Worm (Caenorhabditis elegans) whole organism, L1 larva: ENCODE measurements around the gene C04H4.1.

Source experiments
- aly-2 ChIP-seq: fragments of 150-350 bp; optimal IDR thresholded peaks from 2 replicates; lab custom pipeline; 2014; ENCODE audit warnings: missing biosample characterization, missing genetic modification characterization
- ama-1 ChIP-seq: fragments of 150-350 bp; optimal IDR thresholded peaks from 2 replicates; lab custom pipeline; 2014
- ceh-82 ChIP-seq, 3 experiments: fragments of 150-350 bp in 1 of 3; sonication (generic microtip) in 2 of 3; optimal IDR thresholded peaks; 2 replicates each; lab custom pipeline; 2014 to 2017; ENCODE audit warnings: missing biosample characterization in 3 of 3, missing genetic modification characterization in 3 of 3
- elt-2 ChIP-seq: sonication (generic microtip); optimal IDR thresholded peaks from 2 replicates; lab custom pipeline; 2016; ENCODE audit warnings: missing genetic modification characterization, mild to moderate bottlenecking, inconsistent platforms, missing compliant biosample characterization, missing genetic modification reagents
- ets-5 ChIP-seq: fragments of 200-800 bp; sonication (Bioruptor generic); IDR thresholded peaks from 2 replicates; pipeline ENCODE4 v1.3.6; 2022; ENCODE audit warnings: missing genetic modification characterization, missing compliant biosample characterization
- hpl-2 ChIP-seq: fragments of 150-350 bp; optimal IDR thresholded peaks from 2 replicates; lab custom pipeline; 2014; ENCODE audit warnings: missing biosample characterization, missing genetic modification reagents, missing genetic modification characterization
- jun-1 ChIP-seq: fragments of 150-350 bp; optimal IDR thresholded peaks from 2 replicates; lab custom pipeline; 2014; ENCODE audit warnings: missing biosample characterization, missing genetic modification reagents, missing genetic modification characterization
- lin-15B ChIP-seq: fragments of 150-350 bp; sonication (generic microtip); optimal IDR thresholded peaks from 3 replicates; lab custom pipeline; 2014; ENCODE audit warnings: missing biosample characterization, missing genetic modification characterization
- mdl-1 ChIP-seq, 2 experiments: fragments of 150-350 bp; optimal IDR thresholded peaks; 2 replicates each; lab custom pipeline; 2014 to 2017; ENCODE audit warnings: missing biosample characterization in 2 of 2, missing genetic modification characterization in 2 of 2, inconsistent platforms in 1 of 2
- rnt-1 ChIP-seq: sonication (generic microtip); optimal IDR thresholded peaks from 2 replicates; lab custom pipeline; 2016; ENCODE audit warnings: mild to moderate bottlenecking, missing genetic modification characterization, moderate library complexity, missing compliant biosample characterization
- swsn-7 ChIP-seq: sonication (generic microtip); optimal IDR thresholded peaks from 2 replicates; lab custom pipeline; 2016; ENCODE audit warnings: missing genetic modification characterization, missing compliant biosample characterization
- unc-130 ChIP-seq: fragments of 150-350 bp; optimal IDR thresholded peaks from 2 replicates; lab custom pipeline; 2017; ENCODE audit warnings: missing biosample characterization, missing genetic modification characterization, inconsistent platforms
- unc-30 ChIP-seq: sonication (generic microtip); optimal IDR thresholded peaks from 2 replicates; lab custom pipeline; 2017; ENCODE audit warnings: missing biosample characterization, missing genetic modification characterization

DNA sequence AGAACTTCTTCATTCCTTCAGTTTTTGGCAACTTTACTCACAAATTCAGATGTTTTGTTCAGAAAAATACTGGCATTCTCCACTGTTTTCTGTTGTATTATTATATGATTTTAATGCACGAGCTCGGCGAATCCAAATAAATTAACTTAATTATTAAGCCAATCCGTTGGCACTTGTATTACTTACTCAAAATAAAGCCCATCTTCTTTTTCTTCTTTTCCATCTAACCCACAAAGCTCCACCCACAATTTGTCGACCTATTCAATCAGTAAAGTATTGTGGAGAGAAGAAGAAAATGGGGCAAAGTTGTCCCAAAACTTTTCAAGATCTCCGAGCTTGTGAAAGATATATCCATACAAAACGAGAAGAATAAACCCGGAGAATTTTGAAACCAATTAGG, 32.6 kb downstream of the C04H4.1 start:
- TF ChIP-seq hpl-2 (GFP tag; lab: Kevin White, UChicago) (no peak), aly-2 (tag; lab: Kevin White, UChicago) (no peak), rnt-1 (tag; lab: Kevin White, UChicago) (no peak), swsn-7 (no peak), jun-1 (tag; lab: Kevin White, UChicago) (no peak), lin-15B (tag; lab: Kevin White, UChicago) (no peak), ets-5 (GFP tag; lab: Robert Waterston, UW) (no peak), mdl-1 (tag; optimal IDR thresholded peaks at IDR 0.05; lab: Kevin White, UChicago) (no peak), unc-130 (no peak), elt-2 (no peak), unc-30 (no peak), ama-1 (lab: Kevin White, UChicago) (no peak), ceh-82 (tag; optimal IDR thresholded peaks at IDR 0.05; lab: Kevin White, UChicago) (no peak)
